Worm (Caenorhabditis elegans): ENCODE data around the gene elc-1.

DNA sequence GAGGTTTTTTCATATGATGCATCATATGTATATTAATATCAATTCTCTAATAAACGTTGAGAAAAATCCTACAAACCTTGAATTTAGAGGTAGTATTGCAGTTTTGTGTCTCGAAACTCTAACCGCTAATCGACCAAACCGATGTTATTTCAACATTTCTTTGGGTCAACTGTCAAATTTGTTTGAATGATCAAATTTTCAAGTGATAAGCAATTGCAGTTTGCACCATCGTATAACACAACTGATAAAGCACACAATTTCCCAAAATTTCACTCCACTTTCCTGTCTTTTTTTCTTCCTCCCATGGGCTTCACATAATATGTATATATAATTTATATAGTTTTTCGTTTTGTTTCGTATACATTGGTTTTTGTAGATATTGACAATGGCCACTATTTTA, 32.9 kb downstream of the elc-1 start, which contains the start of the genes fbxa-138 and Y82E9BR.5:
- TF ChIP-seq ZK185.1 (tag; optimal IDR thresholded peaks at IDR 0.05; ENCODE audit: poor library complexity, severe bottlenecking) (no peak), ztf-28 (GFP tag; IDR thresholded peaks at IDR 0.05) (no peak), B0019.2 (GFP tag; conservative IDR thresholded peaks at IDR 0.05) (no peak), pha-4 (tag; optimal IDR thresholded peaks at IDR 0.05) (no peak), F23B12.7 (tag; optimal IDR thresholded peaks at IDR 0.05; ENCODE audit: insufficient read depth) (no peak), cebp-2 (GFP tag; IDR thresholded peaks at IDR 0.05) (no peak), ztf-6 (GFP tag; IDR thresholded peaks at IDR 0.05) (no peak), chd-7 (tag; optimal IDR thresholded peaks at IDR 0.05) (no peak), snpc-4 (GFP tag; optimal IDR thresholded peaks at IDR 0.05) (no peak), snpc-4 (tag; optimal IDR thresholded peaks at IDR 0.05) (no peak), ama-1 (optimal IDR thresholded peaks at IDR 0.05) (no peak), ama-1 (GFP tag; optimal IDR thresholded peaks at IDR 0.05) (no peak), ceh-79 (tag; optimal IDR thresholded peaks at IDR 0.05) (no peak)
